Worm (Caenorhabditis elegans) whole organism, L2 larva: ENCODE measurements around the gene tab-1.

Experiments
- C34F6.9 ChIP-seq: fragments of 150-350 bp; optimal IDR thresholded peaks from 2 replicates; lab custom pipeline; 2014; ENCODE audit warnings: missing biosample characterization, missing genetic modification characterization
- F13H6.1 ChIP-seq: sonication (generic microtip); optimal IDR thresholded peaks from 2 replicates; lab custom pipeline; 2016; ENCODE audit warnings: missing genetic modification characterization, missing compliant biosample characterization
- R02D3.7 ChIP-seq: fragments of 150-350 bp; optimal IDR thresholded peaks from 2 replicates; lab custom pipeline; 2014; ENCODE audit warnings: missing biosample characterization, missing genetic modification characterization
- Y55F3AM.14 ChIP-seq: fragments of 200-800 bp; sonication (Bioruptor generic); optimal IDR thresholded peaks from 2 replicates; lab custom pipeline; 2018; ENCODE audit warnings: mild to moderate bottlenecking, missing genetic modification characterization, missing compliant biosample characterization
- alr-1 ChIP-seq: fragments of 150-350 bp; optimal IDR thresholded peaks from 2 replicates; lab custom pipeline; 2014; ENCODE audit warnings: missing biosample characterization, missing genetic modification characterization
- aly-2 ChIP-seq: fragments of 150-350 bp; optimal IDR thresholded peaks from 2 replicates; lab custom pipeline; 2014; ENCODE audit warnings: missing biosample characterization, missing genetic modification characterization
- ama-1 ChIP-seq: fragments of 150-350 bp; optimal IDR thresholded peaks from 2 replicates; lab custom pipeline; 2018; ENCODE audit warnings: inconsistent platforms
- blmp-1 ChIP-seq: sonication (generic microtip); optimal IDR thresholded peaks from 2 replicates; lab custom pipeline; 2017; ENCODE audit warnings: missing genetic modification characterization, mild to moderate bottlenecking, missing compliant biosample characterization, antibody characterized with exemption, moderate library complexity; ENCODE audit not compliant: insufficient read depth
- ceh-16 ChIP-seq: fragments of 150-350 bp; optimal IDR thresholded peaks from 2 replicates; lab custom pipeline; 2014; ENCODE audit warnings: missing biosample characterization, missing genetic modification characterization
- crh-2 ChIP-seq: sonication (generic microtip); optimal IDR thresholded peaks from 2 replicates; lab custom pipeline; 2017; ENCODE audit warnings: missing biosample characterization, missing genetic modification characterization
- dmd-4 ChIP-seq: sonication (generic microtip); optimal IDR thresholded peaks from 2 replicates; lab custom pipeline; 2017; ENCODE audit warnings: missing biosample characterization, missing genetic modification characterization
- egl-27 ChIP-seq: sonication (generic microtip); optimal IDR thresholded peaks from 3 replicates; lab custom pipeline; 2017; ENCODE audit warnings: missing biosample characterization, missing genetic modification reagents, missing genetic modification characterization
- elt-1 ChIP-seq: fragments of 150-350 bp; optimal IDR thresholded peaks from 2 replicates; lab custom pipeline; 2014; ENCODE audit warnings: missing biosample characterization, missing genetic modification characterization
- elt-3 ChIP-seq: sonication (generic microtip); optimal IDR thresholded peaks from 2 replicates; lab custom pipeline; 2017; ENCODE audit warnings: missing biosample characterization, missing genetic modification characterization
- fos-1 ChIP-seq: fragments of 150-350 bp; optimal IDR thresholded peaks from 2 replicates; lab custom pipeline; 2014; ENCODE audit warnings: missing biosample characterization, missing genetic modification characterization
- lin-13 ChIP-seq: fragments of 150-350 bp; optimal IDR thresholded peaks from 2 replicates; lab custom pipeline; 2014; ENCODE audit warnings: missing biosample characterization, missing genetic modification reagents, missing genetic modification characterization
- lin-39 ChIP-seq: fragments of 150-350 bp; optimal IDR thresholded peaks from 2 replicates; lab custom pipeline; 2014; ENCODE audit warnings: missing biosample characterization, missing genetic modification reagents, missing genetic modification characterization
- lsy-2 ChIP-seq, 2 experiments: fragments of 150-350 bp in 1 of 2; sonication (generic microtip) in 1 of 2; optimal IDR thresholded peaks; 2 replicates each; lab custom pipeline; 2014 to 2017; ENCODE audit warnings: missing biosample characterization in 2 of 2, missing genetic modification characterization in 2 of 2
- mab-5 ChIP-seq: fragments of 150-350 bp; optimal IDR thresholded peaks from 2 replicates; lab custom pipeline; 2014; ENCODE audit warnings: missing biosample characterization, missing genetic modification characterization
- mdl-1 ChIP-seq, 2 experiments: fragments of 150-350 bp in 1 of 2; sonication (generic microtip) in 1 of 2; optimal IDR thresholded peaks; 2 replicates each; lab custom pipeline; 2017; ENCODE audit warnings: missing biosample characterization in 2 of 2, missing genetic modification characterization in 2 of 2
- nhr-10 ChIP-seq: sonication (generic microtip); optimal IDR thresholded peaks from 2 replicates; lab custom pipeline; 2017; ENCODE audit warnings: missing biosample characterization, missing genetic modification characterization
- nhr-11 ChIP-seq: fragments of 150-350 bp; optimal IDR thresholded peaks from 2 replicates; lab custom pipeline; 2014; ENCODE audit warnings: missing biosample characterization, missing genetic modification characterization
- nhr-12 ChIP-seq: fragments of 150-350 bp; optimal IDR thresholded peaks from 2 replicates; lab custom pipeline; 2014; ENCODE audit warnings: missing biosample characterization, missing genetic modification characterization
- nhr-129 ChIP-seq: fragments of 150-350 bp; optimal IDR thresholded peaks from 2 replicates; lab custom pipeline; 2014; ENCODE audit warnings: missing biosample characterization, missing genetic modification characterization
- nhr-21 ChIP-seq: fragments of 150-350 bp; optimal IDR thresholded peaks from 2 replicates; lab custom pipeline; 2014; ENCODE audit warnings: missing biosample characterization, missing genetic modification characterization
- nhr-23 ChIP-seq: fragments of 150-350 bp; optimal IDR thresholded peaks from 2 replicates; lab custom pipeline; 2014; ENCODE audit warnings: missing biosample characterization, missing genetic modification reagents, missing genetic modification characterization
- nhr-237 ChIP-seq: fragments of 150-350 bp; optimal IDR thresholded peaks from 2 replicates; lab custom pipeline; 2014; ENCODE audit warnings: missing biosample characterization, missing genetic modification characterization
- nhr-25 ChIP-seq: fragments of 150-350 bp; sonication (generic microtip); optimal IDR thresholded peaks from 3 replicates; lab custom pipeline; 2014; ENCODE audit warnings: missing biosample characterization, missing genetic modification characterization
- nhr-6 ChIP-seq: fragments of 150-350 bp; optimal IDR thresholded peaks from 2 replicates; lab custom pipeline; 2014; ENCODE audit warnings: missing biosample characterization, missing genetic modification characterization
- nhr-77 ChIP-seq: fragments of 150-350 bp; optimal IDR thresholded peaks from 2 replicates; lab custom pipeline; 2014; ENCODE audit warnings: missing biosample characterization, missing genetic modification characterization
- sem-4 ChIP-seq: fragments of 150-350 bp; optimal IDR thresholded peaks from 2 replicates; lab custom pipeline; 2014; ENCODE audit warnings: missing biosample characterization, missing genetic modification reagents, missing genetic modification characterization
- skn-1 ChIP-seq: sonication (generic microtip); optimal IDR thresholded peaks from 2 replicates; lab custom pipeline; 2017; ENCODE audit warnings: missing biosample characterization, missing genetic modification characterization
- sma-3 ChIP-seq: sonication (generic microtip); optimal IDR thresholded peaks from 2 replicates; lab custom pipeline; 2016; ENCODE audit warnings: missing genetic modification reagents, missing genetic modification characterization, missing compliant biosample characterization
- sma-9 ChIP-seq, 2 experiments: fragments of 150-350 bp in 1 of 2; sonication (generic microtip) in 1 of 2; optimal IDR thresholded peaks; 2 replicates each; lab custom pipeline; 2014 to 2016; ENCODE audit warnings: missing genetic modification characterization in 2 of 2, mild to moderate bottlenecking in 1 of 2, missing biosample characterization in 1 of 2, missing compliant biosample characterization in 1 of 2, missing genetic modification reagents in 1 of 2, moderate library complexity in 1 of 2
- snpc-4 ChIP-seq: fragments of 150-350 bp; optimal IDR thresholded peaks from 2 replicates; lab custom pipeline; 2014; ENCODE audit warnings: missing biosample characterization, missing genetic modification characterization
- unc-55 ChIP-seq: fragments of 150-350 bp; sonication (generic microtip); optimal IDR thresholded peaks from 3 replicates; lab custom pipeline; 2014; ENCODE audit warnings: missing biosample characterization, missing genetic modification reagents, missing genetic modification characterization
- unc-62 ChIP-seq: fragments of 150-350 bp; optimal IDR thresholded peaks from 2 replicates; lab custom pipeline; 2014; ENCODE audit warnings: missing biosample characterization, missing genetic modification reagents, missing genetic modification characterization
- zag-1 ChIP-seq: fragments of 150-350 bp; optimal IDR thresholded peaks from 2 replicates; lab custom pipeline; 2014; ENCODE audit warnings: missing biosample characterization, missing genetic modification characterization
- ztf-11 ChIP-seq: sonication (generic microtip); optimal IDR thresholded peaks from 2 replicates; lab custom pipeline; 2017; ENCODE audit warnings: missing biosample characterization, missing genetic modification characterization
- ztf-4 ChIP-seq: fragments of 150-350 bp; optimal IDR thresholded peaks from 2 replicates; lab custom pipeline; 2014; ENCODE audit warnings: missing biosample characterization, missing genetic modification characterization

The tab-1 gene

DNA sequence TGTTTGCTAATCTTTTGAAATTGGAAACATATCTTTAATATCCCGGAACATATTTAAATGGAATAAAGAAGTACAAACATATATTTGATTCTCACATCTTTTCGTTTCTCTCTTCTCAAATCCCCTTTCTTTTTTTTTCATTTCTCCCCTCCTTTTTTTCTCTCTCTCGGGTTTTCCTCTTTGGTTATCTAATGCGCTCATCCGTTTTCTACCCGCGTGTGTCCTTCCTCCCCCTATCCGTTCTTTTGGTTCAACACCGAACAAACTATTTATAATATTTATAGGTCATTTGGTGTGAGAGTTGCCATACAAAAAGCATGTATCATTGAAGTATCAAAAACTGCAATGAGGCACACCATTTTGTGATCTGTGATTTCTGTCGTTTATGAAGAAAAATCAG lies 20.8 kb downstream of the tab-1 start:
- peak; percentile 82 for TF ChIP-seq sma-9 (GFP tag; optimal IDR thresholded peaks at IDR 0.05; lab: Kevin White, UChicago)
- TF ChIP-seq sma-9 (tag; optimal IDR thresholded peaks at IDR 0.05; lab: Kevin White, UChicago), result no peak
- no peak for TF ChIP-seq alr-1
- peak in 1 of 2 experiments; percentile 55 for TF ChIP-seq lsy-2 (tag; optimal IDR thresholded peaks at IDR 0.05; lab: Kevin White, UChicago)
- TF ChIP-seq nhr-12 (tag; lab: Kevin White, UChicago), result no peak
- peak; percentile 12 for TF ChIP-seq sma-3 (GFP tag; lab: Kevin White, UChicago)
- peak; percentile 18 for TF ChIP-seq blmp-1 (tag; lab: Kevin White, UChicago)
- TF ChIP-seq mdl-1 (tag; optimal IDR thresholded peaks at IDR 0.05; lab: Kevin White, UChicago), result peak in 1 of 2 experiments; percentile 14
- TF ChIP-seq lin-39 (tag; lab: Kevin White, UChicago), result no peak
- TF ChIP-seq mab-5 (tag; lab: Kevin White, UChicago), result peak; percentile 45
- TF ChIP-seq nhr-237 (tag; lab: Kevin White, UChicago), result no peak
- peak; percentile 33 for TF ChIP-seq nhr-6
- TF ChIP-seq F13H6.1, result peak; percentile 75
- TF ChIP-seq ztf-4 (tag; lab: Kevin White, UChicago), result no peak
- no peak for TF ChIP-seq dmd-4
- TF ChIP-seq elt-1 (tag; lab: Kevin White, UChicago), result no peak
- TF ChIP-seq nhr-23, result no peak
- TF ChIP-seq Y55F3AM.14 (GFP tag; lab: Kevin White, UChicago), result no peak
- TF ChIP-seq R02D3.7 (tag; lab: Kevin White, UChicago), result no peak
- peak; percentile 12 for TF ChIP-seq nhr-129 (tag; lab: Kevin White, UChicago)
- no peak for TF ChIP-seq snpc-4 (tag; lab: Kevin White, UChicago)
- TF ChIP-seq ztf-11 (tag; lab: Kevin White, UChicago), result no peak
- TF ChIP-seq nhr-11 (tag; lab: Kevin White, UChicago), result no peak
- no peak for TF ChIP-seq elt-3 (tag; lab: Kevin White, UChicago)
- no peak for TF ChIP-seq ama-1 (lab: Kevin White, UChicago)
- TF ChIP-seq sem-4 (tag; lab: Kevin White, UChicago), result peak; percentile 65
- peak; percentile 52 for TF ChIP-seq nhr-25
- TF ChIP-seq fos-1 (tag; lab: Kevin White, UChicago), result peak; percentile 31
- peak; percentile 64 for TF ChIP-seq C34F6.9 (tag; lab: Kevin White, UChicago)
- no peak for TF ChIP-seq aly-2 (tag; lab: Kevin White, UChicago)
- peak; percentile 0 for TF ChIP-seq ceh-16 (tag; lab: Kevin White, UChicago)
- peak; percentile 68 for TF ChIP-seq unc-55
- peak; percentile 60 for TF ChIP-seq egl-27 (tag; lab: Kevin White, UChicago)
- no peak for TF ChIP-seq zag-1 (tag; lab: Kevin White, UChicago)

DNA sequence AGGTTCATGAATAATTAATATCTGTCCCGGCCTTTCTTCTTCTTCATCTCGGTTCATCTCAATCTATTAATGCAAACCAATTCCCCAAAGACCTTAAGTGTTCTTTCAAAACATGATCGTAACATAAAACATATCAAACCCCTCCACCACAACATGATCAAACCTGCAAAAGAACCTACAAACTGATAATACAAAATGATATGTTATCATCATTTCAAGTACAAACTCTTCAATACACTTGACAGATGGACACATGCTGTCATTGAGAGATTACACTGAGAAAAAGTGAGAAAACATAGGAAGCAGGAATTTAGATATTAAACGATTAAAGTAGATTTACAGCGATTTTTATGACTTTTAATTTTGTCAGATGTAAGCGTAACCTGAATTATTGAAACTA lies 21.4 kb downstream of the tab-1 start:
- peak; percentile 11 for TF ChIP-seq C34F6.9 (tag; lab: Kevin White, UChicago)
- TF ChIP-seq nhr-21, result peak; percentile 33
- peak; percentile 82 for TF ChIP-seq sma-9 (GFP tag; optimal IDR thresholded peaks at IDR 0.05; lab: Kevin White, UChicago)
- TF ChIP-seq sma-9 (tag; optimal IDR thresholded peaks at IDR 0.05; lab: Kevin White, UChicago), result no peak
- no peak for TF ChIP-seq nhr-77
- TF ChIP-seq mdl-1 (tag; optimal IDR thresholded peaks at IDR 0.05; lab: Kevin White, UChicago), result peak in 1 of 2 experiments; percentile 15
- TF ChIP-seq fos-1 (tag; lab: Kevin White, UChicago), result peak; percentile 92
- TF ChIP-seq lin-13 (GFP tag; lab: Kevin White, UChicago), result no peak
- no peak for TF ChIP-seq nhr-10 (tag; lab: Kevin White, UChicago)
- TF ChIP-seq F13H6.1, result peak; percentile 32
- no peak for TF ChIP-seq zag-1 (tag; lab: Kevin White, UChicago)
- TF ChIP-seq nhr-129 (tag; lab: Kevin White, UChicago), result peak; percentile 14

DNA sequence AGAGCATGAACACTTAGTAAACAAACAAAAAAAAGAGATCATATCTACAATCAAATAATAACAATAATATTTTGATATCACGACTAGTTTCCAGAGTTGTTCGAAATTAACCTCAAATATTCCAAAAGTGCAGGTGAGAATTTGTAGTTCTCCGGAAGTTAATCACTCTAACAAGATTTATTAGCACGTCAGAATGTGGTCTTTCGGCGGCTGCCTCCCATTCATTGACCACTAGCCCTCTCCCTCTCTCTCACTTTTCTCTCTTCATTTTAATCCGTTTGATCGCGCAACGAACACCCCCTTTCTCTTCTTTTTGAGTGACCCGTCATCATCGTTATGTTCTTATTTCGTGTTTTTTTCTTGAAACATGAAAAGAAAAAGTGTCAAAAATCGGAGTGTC lies 22.6 kb downstream of the tab-1 start:
- TF ChIP-seq nhr-12 (tag; lab: Kevin White, UChicago) (no peak), ztf-11 (tag; lab: Kevin White, UChicago) (no peak), blmp-1 (tag; lab: Kevin White, UChicago) (peak; percentile 90), sem-4 (tag; lab: Kevin White, UChicago) (peak; percentile 83), F13H6.1 (peak; percentile 52), lin-13 (GFP tag; lab: Kevin White, UChicago) (no peak), nhr-21 (peak; percentile 74), crh-2 (tag; lab: Kevin White, UChicago) (peak; percentile 29), alr-1 (no peak), lsy-2 (tag; optimal IDR thresholded peaks at IDR 0.05; lab: Kevin White, UChicago) (peak in 1 of 2 experiments; percentile 42), elt-1 (tag; lab: Kevin White, UChicago) (no peak), lin-39 (tag; lab: Kevin White, UChicago) (no peak), sma-3 (GFP tag; lab: Kevin White, UChicago) (peak; percentile 41), ztf-4 (tag; lab: Kevin White, UChicago) (no peak), nhr-25 (peak; percentile 54), mdl-1 (tag; optimal IDR thresholded peaks at IDR 0.05; lab: Kevin White, UChicago) (peak; percentile 21 to 24), nhr-6 (peak; percentile 34), sma-9 (GFP tag; optimal IDR thresholded peaks at IDR 0.05; lab: Kevin White, UChicago) (peak; percentile 82), sma-9 (tag; optimal IDR thresholded peaks at IDR 0.05; lab: Kevin White, UChicago) (no peak), egl-27 (tag; lab: Kevin White, UChicago) (peak; percentile 41), mab-5 (tag; lab: Kevin White, UChicago) (peak; percentile 91), nhr-129 (tag; lab: Kevin White, UChicago) (no peak), ceh-16 (tag; lab: Kevin White, UChicago) (peak; percentile 78), unc-62 (GFP tag; lab: Kevin White, UChicago) (peak; percentile 25), skn-1 (no peak)
